Fruit fly (Drosophila melanogaster): ENCODE data around the gene Sgs3.
A peak's percentile ranks its signal among the peaks of the same experiment; 100 is the strongest.

Gene Sgs3

dm6 chr3L:11536132-11536531, 24.1 kb downstream of the Sgs3 start (continued):
- TF ChIP-seq stwl (tag; optimal IDR thresholded peaks at IDR 0.05), result no peak
- TF ChIP-seq CG2678 (tag; optimal IDR thresholded peaks at IDR 0.05), result peak; percentile 29
- no peak for TF ChIP-seq hth (optimal IDR thresholded peaks at IDR 0.05)
- no peak for TF ChIP-seq Fer2 (tag; optimal IDR thresholded peaks at IDR 0.05)
- no peak for TF ChIP-seq Antp (GFP tag; optimal IDR thresholded peaks at IDR 0.05)
- TF ChIP-seq dpn (GFP tag; optimal IDR thresholded peaks at IDR 0.05), result no peak
- TF ChIP-seq Elba2 (GFP tag; optimal IDR thresholded peaks at IDR 0.05), result no peak
- no peak for TF ChIP-seq Dad (GFP tag; optimal IDR thresholded peaks at IDR 0.05)
- TF ChIP-seq NK7.1 (GFP tag; optimal IDR thresholded peaks at IDR 0.05), result no peak
- TF ChIP-seq Sry-β (GFP tag; optimal IDR thresholded peaks at IDR 0.05), result no peak
- peak; percentile 29 for TF ChIP-seq CG18599 (GFP tag; optimal IDR thresholded peaks at IDR 0.05)
- no peak for TF ChIP-seq CG10462 (GFP tag; optimal IDR thresholded peaks at IDR 0.05)
- TF ChIP-seq Opbp (GFP tag; IDR thresholded peaks at IDR 0.05; ENCODE audit: partially characterized antibody), result no peak
- no peak for TF ChIP-seq CG16813 (GFP tag; IDR thresholded peaks at IDR 0.05; ENCODE audit: partially characterized antibody)
- no peak for TF ChIP-seq Bgb (GFP tag; IDR thresholded peaks at IDR 0.05; ENCODE audit: partially characterized antibody)
- no peak for TF ChIP-seq CG4282 (GFP tag; optimal IDR thresholded peaks at IDR 0.05)
- TF ChIP-seq Aef1 (GFP tag; IDR thresholded peaks at IDR 0.05), result peak; percentile 16; the same call in 1 of the 3 replicates
- TF ChIP-seq wor (GFP tag; IDR thresholded peaks at IDR 0.05), result no peak
- no peak for TF ChIP-seq so (GFP tag; IDR thresholded peaks at IDR 0.05)
- no peak for TF ChIP-seq Lpt (GFP tag; optimal IDR thresholded peaks at IDR 0.05)
- TF ChIP-seq CG17829 (tag; optimal IDR thresholded peaks at IDR 0.05), result no peak
- no peak for TF ChIP-seq Kr (GFP tag; optimal IDR thresholded peaks at IDR 0.05)
- TF ChIP-seq caup (GFP tag; optimal IDR thresholded peaks at IDR 0.05; ENCODE audit: severe bottlenecking), result no peak
- no peak for TF ChIP-seq CG6654 (GFP tag; optimal IDR thresholded peaks at IDR 0.05)
- TF ChIP-seq toy (GFP tag; IDR thresholded peaks at IDR 0.05), result no peak
- TF ChIP-seq Dbx (GFP tag; IDR thresholded peaks at IDR 0.05), result 0 out of 3 replicates have a peak, but pooled peaks have one; percentile 45
- 0 out of 2 replicates have a peak, but pooled peaks have one; percentile 20 for TF ChIP-seq Drgx (GFP tag; IDR thresholded peaks at IDR 0.05)
- no peak for TF ChIP-seq CG2202 (tag; optimal IDR thresholded peaks at IDR 0.05)
- TF ChIP-seq zen2 (GFP tag; IDR thresholded peaks at IDR 0.05; ENCODE audit: partially characterized antibody), result no peak
- no peak for TF ChIP-seq CG33557 (GFP tag; optimal IDR thresholded peaks at IDR 0.05)
- no peak for TF ChIP-seq dmrt11E (tag; optimal IDR thresholded peaks at IDR 0.05)
- TF ChIP-seq gce (GFP tag; IDR thresholded peaks at IDR 0.05), result no peak
- no peak for TF ChIP-seq jigr1 (GFP tag; IDR thresholded peaks at IDR 0.05)
- TF ChIP-seq NC2α (GFP tag; optimal IDR thresholded peaks at IDR 0.05), result no peak
- TF ChIP-seq CG15073 (GFP tag; optimal IDR thresholded peaks at IDR 0.05), result no peak
- no peak for TF ChIP-seq CG3838 (GFP tag; optimal IDR thresholded peaks at IDR 0.05)
- TF ChIP-seq H15 (GFP tag; IDR thresholded peaks at IDR 0.05), result no peak
- TF ChIP-seq ap (GFP tag; IDR thresholded peaks at IDR 0.05), result no peak
- no peak for TF ChIP-seq hkb (optimal IDR thresholded peaks at IDR 0.05)
- peak; percentile 60; the same call in 1 of the 2 replicates for TF ChIP-seq hkb (GFP tag; IDR thresholded peaks at IDR 0.05)
- no peak for TF ChIP-seq trh (GFP tag; optimal IDR thresholded peaks at IDR 0.05)
- TF ChIP-seq sens (GFP tag), result peak; percentile 83
- peak; percentile 11 for TF ChIP-seq PHDP (tag; optimal IDR thresholded peaks at IDR 0.05)
- no peak for TF ChIP-seq tna (GFP tag; IDR thresholded peaks at IDR 0.05; ENCODE audit: partially characterized antibody)
- no peak for TF ChIP-seq CG9817 (tag; optimal IDR thresholded peaks at IDR 0.05)
- peak; percentile 28 for TF ChIP-seq CG15269 (tag; optimal IDR thresholded peaks at IDR 0.05)
- TF ChIP-seq CG32767 (GFP tag; IDR thresholded peaks at IDR 0.05), result no peak

All from whole organism, embryonic.